Fruit fly (Drosophila melanogaster) whole organism, pupa: ENCODE results near the gene CG16854.

Source experiments
- CG10348 ChIP-seq: fragments of 200-800 bp; sonication (Bioruptor generic); IDR thresholded peaks from 2 replicates; pipeline ENCODE4 v1.3.6; 2022; ENCODE audit warnings: missing biosample characterization, missing genetic modification characterization
- CG12605 ChIP-seq: fragments of 200-800 bp; sonication (Bioruptor generic); IDR thresholded peaks from 2 replicates; pipeline ENCODE4 v1.3.6; 2022; ENCODE audit warnings: missing biosample characterization, missing genetic modification characterization
- CG13204 ChIP-seq: fragments of 200-800 bp; sonication (Bioruptor generic); optimal IDR thresholded peaks from 2 replicates; lab custom pipeline; 2018; ENCODE audit warnings: missing biosample characterization, mild to moderate bottlenecking, missing genetic modification characterization, moderate library complexity
- CG14655 ChIP-seq: fragments of 200-800 bp; sonication (Bioruptor generic); optimal IDR thresholded peaks from 3 replicates; lab custom pipeline; 2017; ENCODE audit warnings: mild to moderate bottlenecking, missing biosample characterization, missing genetic modification reagents, missing genetic modification characterization
- CG15710 ChIP-seq: fragments of 200-800 bp; sonication (Bioruptor generic); optimal IDR thresholded peaks from 2 replicates; lab custom pipeline; 2018; ENCODE audit warnings: missing biosample characterization, mild to moderate bottlenecking, missing genetic modification characterization, moderate library complexity
- CG17806 ChIP-seq: fragments of 200-800 bp; sonication (Bioruptor generic); optimal IDR thresholded peaks from 2 replicates; lab custom pipeline; 2018; ENCODE audit warnings: missing biosample characterization, mild to moderate bottlenecking, missing genetic modification characterization, moderate library complexity
- CG32121 ChIP-seq: fragments of 200-800 bp; sonication (Bioruptor generic); IDR thresholded peaks from 2 replicates; pipeline ENCODE4 v1.3.6; 2022; ENCODE audit warnings: missing biosample characterization, missing genetic modification characterization
- CG34367 ChIP-seq: fragments of 200-800 bp; sonication (Bioruptor generic); optimal IDR thresholded peaks from 2 replicates; lab custom pipeline; 2018; ENCODE audit warnings: missing biosample characterization, mild to moderate bottlenecking, missing genetic modification characterization
- CG4496 ChIP-seq: fragments of 200-800 bp; sonication (Bioruptor generic); IDR thresholded peaks from 3 replicates; pipeline ENCODE4 v1.3.6; 2022; ENCODE audit warnings: missing biosample characterization, missing genetic modification characterization
- CG8159 ChIP-seq: fragments of 200-800 bp; sonication (Bioruptor generic); optimal IDR thresholded peaks from 3 replicates; lab custom pipeline; 2018; ENCODE audit warnings: missing biosample characterization, mild to moderate bottlenecking, missing genetic modification characterization, moderate library complexity
- CG8301 ChIP-seq: fragments of 200-800 bp; sonication (Bioruptor generic); optimal IDR thresholded peaks from 2 replicates; lab custom pipeline; 2018; ENCODE audit warnings: missing biosample characterization, mild to moderate bottlenecking, missing genetic modification characterization
- CG9948 ChIP-seq: fragments of 200-800 bp; sonication (Bioruptor generic); optimal IDR thresholded peaks from 2 replicates; lab custom pipeline; 2018; ENCODE audit warnings: missing biosample characterization, mild to moderate bottlenecking, missing genetic modification characterization, moderate library complexity
- D1 ChIP-seq: fragments of 200-800 bp; sonication (Bioruptor generic); optimal IDR thresholded peaks from 2 replicates; lab custom pipeline; 2018; ENCODE audit warnings: missing biosample characterization, mild to moderate bottlenecking, missing genetic modification characterization, moderate library complexity
- EcR ChIP-seq: fragments of 200-800 bp; sonication (Bioruptor generic); optimal IDR thresholded peaks from 3 replicates; lab custom pipeline; 2019; ENCODE audit warnings: missing biosample characterization, missing genetic modification characterization, mild to moderate bottlenecking, moderate library complexity, missing genetic modification reagents
- Ets98B ChIP-seq: fragments of 200-800 bp; sonication (Bioruptor generic); IDR thresholded peaks from 2 replicates; pipeline ENCODE4 v1.3.6; 2022; ENCODE audit warnings: missing biosample characterization, missing genetic modification characterization
- Pif1A ChIP-seq: fragments of 200-800 bp; sonication (Bioruptor generic); optimal IDR thresholded peaks from 3 replicates; lab custom pipeline; 2016; ENCODE audit warnings: missing biosample characterization, missing genetic modification characterization
- Pif1B ChIP-seq: fragments of 200-800 bp; sonication (Bioruptor generic); optimal IDR thresholded peaks from 3 replicates; lab custom pipeline; 2016; ENCODE audit warnings: missing biosample characterization, missing genetic modification characterization
- Snoo ChIP-seq: fragments of 200-800 bp; sonication (Bioruptor generic); optimal IDR thresholded peaks from 3 replicates; lab custom pipeline; 2017; ENCODE audit warnings: missing biosample characterization, mild to moderate bottlenecking, missing genetic modification characterization, inconsistent platforms
- fd96Ca ChIP-seq: fragments of 200-800 bp; sonication (Bioruptor generic); IDR thresholded peaks from 3 replicates; pipeline ENCODE4 v1.3.6; 2022; ENCODE audit warnings: missing biosample characterization, missing genetic modification characterization
- gl ChIP-seq: fragments of 200-800 bp; sonication (Bioruptor generic); optimal IDR thresholded peaks from 2 replicates; lab custom pipeline; 2018; ENCODE audit warnings: missing biosample characterization, mild to moderate bottlenecking, missing genetic modification characterization
- rn ChIP-seq: fragments of 200-800 bp; sonication (Bioruptor generic); IDR thresholded peaks from 2 replicates; pipeline ENCODE4 v1.3.6; 2022; ENCODE audit warnings: missing biosample characterization, missing genetic modification characterization

The CG16854 gene

DNA sequence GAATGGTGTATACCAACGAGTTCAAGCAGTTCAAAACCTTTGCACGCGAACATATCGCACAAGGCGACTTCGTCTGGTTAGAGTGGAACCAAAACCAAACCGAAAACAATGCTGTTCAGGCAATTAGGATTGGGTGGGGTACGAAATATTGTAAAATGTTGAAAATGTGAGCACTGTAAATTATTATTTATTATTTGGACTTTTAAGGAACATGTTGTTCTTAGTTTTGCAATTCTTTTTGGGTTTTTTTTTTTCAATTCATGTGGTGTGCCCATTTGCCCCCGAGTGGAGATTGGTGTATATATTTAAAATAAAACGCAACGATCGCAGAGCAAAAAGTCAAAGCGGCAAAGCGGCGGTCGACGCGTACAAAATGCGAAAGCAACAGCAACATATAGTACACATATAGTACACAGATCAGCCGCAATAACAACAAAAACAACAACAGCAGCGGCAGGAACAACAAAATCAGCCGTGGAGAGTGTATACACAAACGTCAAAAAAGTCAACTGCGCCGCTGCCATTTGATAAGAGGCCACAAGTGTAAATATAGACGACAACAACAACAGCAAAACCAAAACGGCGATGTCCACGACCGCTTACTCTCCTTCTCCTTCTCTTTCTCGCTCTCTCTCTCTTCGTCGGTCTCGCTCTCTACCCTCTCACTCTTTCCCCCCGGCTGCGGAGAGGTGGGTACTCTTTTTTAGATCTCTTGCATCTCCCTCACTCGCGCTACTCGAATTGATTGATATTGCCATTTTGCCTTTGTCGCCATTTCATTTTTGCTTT is 41.6 kb upstream of the CG16854 start:
- TF ChIP-seq CG15710 (peak; percentile 31), rn (GFP tag; lab: Robert Waterston, UW) (no peak), CG8159 (tag; lab: Kevin White, UChicago) (peak; percentile 68), CG17806 (tag; lab: Kevin White, UChicago) (no peak), Snoo (tag; lab: Kevin White, UChicago) (peak; percentile 52), Pif1A (GFP tag; lab: Kevin White, UChicago) (peak; percentile 41), CG14655 (peak; percentile 61), CG34367 (tag; lab: Kevin White, UChicago) (peak; percentile 11), CG12605 (GFP tag; lab: Robert Waterston, UW) (peak; percentile 37), CG8301 (no peak), D1 (no peak), Pif1B (GFP tag; lab: Kevin White, UChicago) (peak; percentile 12), gl (tag; lab: Kevin White, UChicago) (peak; percentile 58), CG4496 (GFP tag; lab: Robert Waterston, UW) (peak; percentile 49; the same call in 1 of the 3 replicates), CG10348 (GFP tag; lab: Robert Waterston, UW) (0 out of 2 replicates have a peak, but pooled peaks have one; percentile 16), CG13204 (peak; percentile 83), Ets98B (peak; percentile 52), fd96Ca (GFP tag; lab: Robert Waterston, UW) (peak; percentile 52; the same call in 2 of the 3 replicates), EcR (no peak), CG32121 (GFP tag; lab: Robert Waterston, UW) (peak; percentile 48; the same call in 1 of the 2 replicates), CG9948 (tag; lab: Kevin White, UChicago) (peak; percentile 29)

DNA sequence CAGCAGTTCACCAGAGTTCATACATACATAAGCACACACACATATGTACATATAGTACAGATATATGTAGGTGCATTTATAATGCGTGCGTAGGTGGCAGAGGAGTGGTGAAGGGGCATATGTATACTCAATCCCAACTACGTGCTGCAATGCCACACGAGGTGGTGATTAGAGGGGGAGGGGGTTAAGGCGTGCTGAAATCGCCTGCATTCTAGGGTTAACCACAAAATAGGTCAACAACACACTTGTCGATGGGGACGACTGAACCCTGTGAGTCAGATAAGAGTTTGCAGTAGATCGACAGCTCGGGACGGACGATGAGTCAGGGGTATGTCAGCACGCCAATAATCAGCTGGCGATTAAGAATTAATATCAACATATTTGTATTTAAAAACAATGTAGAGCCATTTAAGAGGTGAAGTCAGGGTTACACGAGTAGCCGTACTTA is 41.0 kb upstream of the CG16854 start:
- TF ChIP-seq CG13204 (no peak), fd96Ca (GFP tag; lab: Robert Waterston, UW) (peak; percentile 11; the same call in 1 of the 3 replicates), EcR (peak; percentile 98)
- TF ChIP-seq, all 21 proteins: peak for 2

dm6 chr2L:11046051-11046450 is 40.5 kb upstream of the CG16854 start:
- TF ChIP-seq gl (tag; lab: Kevin White, UChicago): no peak
- TF ChIP-seq D1: no peak
- TF ChIP-seq CG8301: no peak
- no peak for TF ChIP-seq rn (GFP tag; lab: Robert Waterston, UW)
- TF ChIP-seq EcR: no peak
- no peak for TF ChIP-seq CG17806 (tag; lab: Kevin White, UChicago)

DNA sequence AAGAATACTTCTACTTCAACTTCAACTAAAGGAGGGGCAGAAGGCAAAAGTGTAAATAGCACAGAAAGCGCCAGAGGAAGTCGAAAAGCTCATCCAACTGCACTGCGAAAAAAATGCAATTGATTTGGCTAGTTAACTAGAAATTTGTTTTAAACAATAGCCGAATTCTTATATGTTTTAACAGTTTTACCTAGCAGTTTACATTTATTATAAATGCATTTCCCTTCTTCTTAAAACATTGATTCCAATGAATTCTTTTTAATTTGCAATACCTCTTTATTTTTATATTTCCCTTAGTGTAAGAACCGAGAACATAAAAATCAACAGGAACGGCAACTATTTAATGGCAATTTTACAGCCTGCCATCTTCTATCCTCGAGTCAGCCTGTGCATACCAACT is 38.2 kb upstream of the CG16854 start:
- TF ChIP-seq D1 (no peak), CG17806 (tag; lab: Kevin White, UChicago) (peak; percentile 66), gl (tag; lab: Kevin White, UChicago) (peak; percentile 18), rn (GFP tag; lab: Robert Waterston, UW) (no peak), CG12605 (GFP tag; lab: Robert Waterston, UW) (no peak), CG32121 (GFP tag; lab: Robert Waterston, UW) (no peak), fd96Ca (GFP tag; lab: Robert Waterston, UW) (no peak), CG14655 (peak; percentile 70), CG8301 (peak; percentile 51), CG34367 (tag; lab: Kevin White, UChicago) (no peak), CG9948 (tag; lab: Kevin White, UChicago) (peak; percentile 52), CG15710 (no peak), CG8159 (tag; lab: Kevin White, UChicago) (peak; percentile 67), Pif1A (GFP tag; lab: Kevin White, UChicago) (peak; percentile 14), CG10348 (GFP tag; lab: Robert Waterston, UW) (no peak), CG13204 (no peak), Ets98B (no peak), Pif1B (GFP tag; lab: Kevin White, UChicago) (peak; percentile 8), Snoo (tag; lab: Kevin White, UChicago) (no peak), EcR (no peak)

DNA sequence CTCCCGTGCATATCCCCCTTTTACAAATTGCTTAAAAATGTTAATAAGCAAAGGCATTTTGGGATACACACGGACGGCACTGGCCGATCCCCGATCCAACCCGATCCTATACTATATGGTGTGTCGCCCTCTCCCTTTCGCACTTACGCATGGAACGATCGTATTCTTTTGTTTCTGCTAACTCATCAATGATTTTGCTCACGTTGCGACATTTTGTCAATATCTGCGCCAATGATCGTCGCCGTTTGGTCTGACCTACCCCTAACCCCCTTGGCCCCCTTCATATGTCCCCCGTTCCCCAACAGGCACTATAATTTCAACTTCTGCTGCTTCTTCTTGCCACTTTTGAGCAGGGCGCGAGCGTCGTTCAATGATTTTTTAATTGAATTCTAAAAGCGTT is 36.8 kb upstream of the CG16854 start:
- TF ChIP-seq CG13204 (peak; percentile 5), fd96Ca (GFP tag; lab: Robert Waterston, UW) (no peak), EcR (peak; percentile 41)

DNA sequence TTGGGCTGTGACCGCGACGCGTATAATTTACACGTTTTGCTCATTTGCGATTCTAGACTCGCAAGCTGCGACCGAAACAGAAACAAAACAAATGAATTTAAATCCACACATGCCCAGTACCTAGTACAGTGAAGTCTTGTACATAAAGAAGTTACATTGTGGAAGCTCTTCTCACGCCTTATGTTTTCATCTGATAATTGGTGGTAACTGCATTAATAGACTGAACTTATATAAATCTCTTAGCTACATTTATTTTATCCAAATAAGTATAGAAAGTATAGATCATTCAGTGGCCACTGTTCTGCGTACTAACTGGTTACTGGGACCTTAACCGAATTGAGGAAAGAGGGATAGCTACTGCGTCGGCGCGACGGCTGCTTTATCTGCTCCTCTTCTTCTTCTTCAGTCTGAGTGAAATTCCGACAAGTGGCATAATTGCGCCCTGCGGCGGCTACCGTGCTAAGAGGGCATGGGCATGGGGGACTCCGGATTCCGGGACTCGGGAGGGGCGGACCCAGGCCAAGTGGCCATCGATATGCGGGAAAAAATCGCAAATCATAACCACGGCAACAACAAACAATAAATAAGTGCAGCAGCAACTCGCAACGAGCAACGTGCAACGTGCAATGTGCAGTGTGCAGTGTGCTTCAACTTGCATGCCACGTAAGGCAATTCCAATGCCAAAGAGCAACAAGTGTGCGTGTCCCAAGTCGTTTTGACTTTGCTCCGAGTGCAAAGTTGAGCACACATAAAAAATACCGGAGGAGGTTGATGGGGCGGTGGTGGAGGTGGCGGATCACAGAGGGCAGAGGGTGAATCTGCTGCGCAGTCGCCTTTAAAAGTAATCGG is 34.7 kb upstream of the CG16854 start:
- TF ChIP-seq EcR (peak; percentile 27), CG4496 (GFP tag; lab: Robert Waterston, UW) (0 out of 3 replicates have a peak, but pooled peaks have one; percentile 11), CG8159 (tag; lab: Kevin White, UChicago) (peak; percentile 58), CG9948 (tag; lab: Kevin White, UChicago) (peak; percentile 15), CG10348 (GFP tag; lab: Robert Waterston, UW) (no peak), CG34367 (tag; lab: Kevin White, UChicago) (peak; percentile 13), Snoo (tag; lab: Kevin White, UChicago) (no peak), CG17806 (tag; lab: Kevin White, UChicago) (peak; percentile 29), CG8301 (no peak), CG32121 (GFP tag; lab: Robert Waterston, UW) (no peak), CG14655 (no peak), CG15710 (peak; percentile 54), Ets98B (no peak), Pif1B (GFP tag; lab: Kevin White, UChicago) (no peak), Pif1A (GFP tag; lab: Kevin White, UChicago) (peak; percentile 74), gl (tag; lab: Kevin White, UChicago) (no peak), fd96Ca (GFP tag; lab: Robert Waterston, UW) (no peak)
